Fruit fly (Drosophila melanogaster) whole organism: ENCODE measurements around the gene CG7991.

Experiments
- CG8478 ChIP-seq: fragments of >200 bp; optimal IDR thresholded peaks from 2 replicates; lab custom pipeline; 2018; ENCODE audit warnings: inconsistent platforms
- EcR ChIP-seq, 2 experiments: fragments of >200 bp; optimal IDR thresholded peaks; 2 replicates each; lab custom pipeline; 2017; ENCODE audit warnings: missing biosample characterization in 2 of 2, missing genetic modification characterization in 2 of 2, missing genetic modification reagents in 2 of 2
- psq ChIP-seq: fragments of >200 bp; optimal IDR thresholded peaks from 2 replicates; lab custom pipeline; 2017

DNA sequence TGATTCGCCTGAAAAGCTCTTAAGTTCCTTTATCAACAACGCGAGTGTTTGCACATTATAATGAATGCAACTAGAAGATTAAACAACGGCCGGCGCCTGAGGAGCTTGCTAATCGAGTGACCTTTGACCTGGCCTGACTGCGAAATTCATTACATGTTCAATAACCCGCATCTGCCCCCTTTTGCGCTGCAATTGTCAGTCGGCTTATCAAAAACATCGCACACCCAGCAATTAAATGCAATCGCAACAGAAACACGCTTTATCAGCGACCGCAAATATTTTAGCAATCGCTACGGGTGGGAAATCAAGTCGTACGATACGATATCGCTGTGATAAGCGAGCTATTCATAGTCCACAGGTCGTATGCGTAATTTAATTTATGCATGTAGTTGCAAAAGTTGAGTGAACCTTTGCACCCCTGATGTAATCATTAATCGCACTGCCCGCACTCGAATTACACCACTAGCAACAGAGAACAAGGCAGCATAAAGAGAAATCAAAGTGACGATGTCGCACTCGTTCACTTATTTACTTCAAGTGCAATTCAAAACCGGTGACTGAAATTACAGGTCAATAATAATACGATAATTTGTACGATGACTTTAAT lies 65.1 kb downstream of the CG7991 start:
- TF ChIP-seq psq (no peak), CG8478 (no peak), EcR (GFP tag; optimal IDR thresholded peaks at IDR 0.05; lab: Kevin White, UChicago) (no peak)
